Worm (Caenorhabditis elegans) whole organism, midembryonic: ENCODE measurements around the gene mrpl-11.

Source experiments
- T22C8.4 ChIP-seq: fragments of 200-800 bp; sonication (Bioruptor generic); IDR thresholded peaks from 2 replicates; pipeline ENCODE4 v1.3.6; 2022; ENCODE audit warnings: missing genetic modification characterization, missing compliant biosample characterization
- cog-1 ChIP-seq: sonication (generic microtip); optimal IDR thresholded peaks from 2 replicates; lab custom pipeline; 2016; ENCODE audit warnings: missing genetic modification characterization, missing compliant biosample characterization
- flt-1 ChIP-seq: fragments of 200-800 bp; sonication (Bioruptor generic); IDR thresholded peaks from 2 replicates; pipeline ENCODE4 v1.3.6; 2022; ENCODE audit warnings: missing genetic modification characterization, missing compliant biosample characterization
- klf-2 ChIP-seq: fragments of 200-800 bp; sonication (Bioruptor generic); conservative IDR thresholded peaks from 2 replicates; pipeline ENCODE4 v1.3.6; 2022; ENCODE audit warnings: missing genetic modification reagents, missing genetic modification characterization, missing compliant biosample characterization
- med-1 ChIP-seq: sonication (generic microtip); optimal IDR thresholded peaks from 2 replicates; lab custom pipeline; 2017; ENCODE audit warnings: missing genetic modification characterization, mild to moderate bottlenecking, missing compliant biosample characterization, antibody characterized with exemption, missing genetic modification reagents; ENCODE audit not compliant: insufficient read depth
- ref-1 ChIP-seq: fragments of 200-800 bp; sonication (Bioruptor generic); conservative IDR thresholded peaks from 2 replicates; pipeline ENCODE4 v1.3.6; 2022; ENCODE audit warnings: missing genetic modification reagents, missing genetic modification characterization, missing compliant biosample characterization
- tab-1 ChIP-seq: fragments of 200-800 bp; sonication (Bioruptor generic); IDR thresholded peaks from 2 replicates; pipeline ENCODE4 v1.3.6; 2022; ENCODE audit warnings: missing genetic modification characterization, missing compliant biosample characterization
- ztf-23 ChIP-seq: fragments of 200-800 bp; sonication (Bioruptor generic); IDR thresholded peaks from 2 replicates; pipeline ENCODE4 v1.3.6; 2022; ENCODE audit warnings: missing genetic modification reagents, missing genetic modification characterization, missing compliant biosample characterization
- ztf-29 ChIP-seq: fragments of 200-800 bp; sonication (Bioruptor generic); IDR thresholded peaks from 2 replicates; pipeline ENCODE4 v1.3.6; 2022; ENCODE audit warnings: missing genetic modification reagents, missing genetic modification characterization, missing compliant biosample characterization

Gene mrpl-11

ce11 chrIII:8717231-8717694 is at the start of gene mrpl-11:
Gene mrpl-11, plus strand, starts transcription at chrIII:8717644.
- TF ChIP-seq cog-1 (tag; lab: Kevin White, UChicago) (no peak), klf-2 (GFP tag; lab: Robert Waterston, UW) (no peak), T22C8.4 (GFP tag; lab: Robert Waterston, UW) (no peak), ref-1 (GFP tag; lab: Robert Waterston, UW) (no peak), tab-1 (no peak), med-1 (GFP tag; lab: Kevin White, UChicago) (no peak), ztf-29 (GFP tag; lab: Robert Waterston, UW) (no peak), ztf-23 (GFP tag; lab: Robert Waterston, UW) (no peak), flt-1 (GFP tag; lab: Robert Waterston, UW) (no peak)

DNA sequence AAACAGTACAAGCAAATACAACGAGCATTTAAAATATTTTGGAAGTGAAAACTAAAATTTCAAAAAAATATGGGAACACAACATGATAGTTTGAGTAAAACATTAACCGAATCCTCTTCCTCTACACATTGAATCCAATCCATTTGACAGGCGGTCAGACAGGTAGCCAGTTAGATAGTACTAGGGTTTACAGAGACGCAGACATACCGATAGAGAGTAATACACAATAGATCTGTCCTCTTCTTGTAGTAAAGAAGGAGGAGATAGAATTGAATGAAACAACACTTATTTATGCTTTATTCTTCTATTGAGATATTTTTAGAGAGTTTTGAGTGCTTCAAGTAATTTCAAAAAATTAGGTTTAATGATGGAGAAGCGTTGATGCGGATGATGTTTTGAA is 48.7 kb upstream of the mrpl-11 start:
- TF ChIP-seq klf-2 (GFP tag; lab: Robert Waterston, UW), result no peak
- TF ChIP-seq T22C8.4 (GFP tag; lab: Robert Waterston, UW), result no peak
- no peak for TF ChIP-seq ref-1 (GFP tag; lab: Robert Waterston, UW)
- no peak for TF ChIP-seq ztf-23 (GFP tag; lab: Robert Waterston, UW)
- TF ChIP-seq ztf-29 (GFP tag; lab: Robert Waterston, UW), result no peak
- no peak for TF ChIP-seq tab-1
- TF ChIP-seq cog-1 (tag; lab: Kevin White, UChicago), result no peak
- no peak for TF ChIP-seq flt-1 (GFP tag; lab: Robert Waterston, UW)
- TF ChIP-seq med-1 (GFP tag; lab: Kevin White, UChicago), result no peak

DNA sequence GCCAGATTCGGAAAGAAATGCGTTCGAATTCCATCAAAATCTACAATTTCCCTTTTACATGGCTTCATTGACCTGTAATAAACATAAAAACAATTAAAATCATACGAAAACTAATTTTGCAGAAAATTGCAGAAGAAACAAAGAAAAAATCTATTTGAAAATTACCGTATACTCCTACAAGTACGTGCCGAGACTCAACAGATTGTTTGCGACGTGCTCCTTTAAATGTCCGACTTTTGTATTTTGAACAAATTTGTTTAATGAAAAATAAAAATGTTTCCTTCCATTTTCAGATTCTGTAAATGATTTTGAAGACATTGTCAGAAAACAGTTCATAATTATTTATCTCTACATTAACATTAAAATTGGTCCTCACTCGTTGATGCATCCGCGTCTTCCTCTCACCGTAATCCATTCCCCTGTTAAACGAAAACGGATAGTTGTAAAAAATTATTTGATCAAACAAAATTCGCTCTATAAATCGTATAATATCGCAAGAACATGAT is 42.4 kb upstream of the mrpl-11 start, which contains the start of gene pgl-2:
Gene pgl-2, minus strand, starts transcription at position 456 of the 506 bp plus-strand sequence.
- TF ChIP-seq med-1 (GFP tag; lab: Kevin White, UChicago), result no peak
- no peak for TF ChIP-seq ref-1 (GFP tag; lab: Robert Waterston, UW)
- no peak for TF ChIP-seq klf-2 (GFP tag; lab: Robert Waterston, UW)
- no peak for TF ChIP-seq cog-1 (tag; lab: Kevin White, UChicago)
- no peak for TF ChIP-seq flt-1 (GFP tag; lab: Robert Waterston, UW)
- no peak for TF ChIP-seq ztf-29 (GFP tag; lab: Robert Waterston, UW)
- no peak for TF ChIP-seq ztf-23 (GFP tag; lab: Robert Waterston, UW)
- TF ChIP-seq tab-1, result no peak
- TF ChIP-seq T22C8.4 (GFP tag; lab: Robert Waterston, UW), result no peak

DNA sequence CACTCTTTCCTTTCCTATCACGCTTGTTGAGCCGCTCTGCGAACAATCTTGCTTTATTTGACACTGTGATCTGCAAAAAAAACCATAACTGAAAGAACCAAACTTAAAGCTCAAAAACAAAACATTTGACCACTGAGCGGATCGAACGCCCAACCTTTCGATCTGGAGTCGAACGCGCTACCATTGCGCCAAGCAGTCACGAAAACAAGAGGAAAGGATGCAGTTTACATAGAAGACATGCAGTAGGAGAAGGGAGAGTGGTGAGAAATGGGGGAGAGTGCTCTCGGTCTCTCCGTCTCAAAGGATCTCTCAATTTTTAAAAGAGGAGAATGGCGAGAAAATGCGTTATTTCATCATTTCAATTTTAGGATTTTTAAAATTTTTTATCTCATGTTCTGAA is 39.1 kb upstream of the mrpl-11 start:
- TF ChIP-seq ref-1 (GFP tag; lab: Robert Waterston, UW), result peak; percentile 95
- TF ChIP-seq ztf-29 (GFP tag; lab: Robert Waterston, UW), result peak; percentile 99
- peak; percentile 99 for TF ChIP-seq tab-1
- peak; percentile 92 for TF ChIP-seq cog-1 (tag; lab: Kevin White, UChicago)
- peak; percentile 98 for TF ChIP-seq klf-2 (GFP tag; lab: Robert Waterston, UW)
- peak; percentile 99 for TF ChIP-seq flt-1 (GFP tag; lab: Robert Waterston, UW)
- peak; percentile 84 for TF ChIP-seq med-1 (GFP tag; lab: Kevin White, UChicago)
- TF ChIP-seq T22C8.4 (GFP tag; lab: Robert Waterston, UW), result peak; percentile 96
- TF ChIP-seq ztf-23 (GFP tag; lab: Robert Waterston, UW), result peak; percentile 97

DNA sequence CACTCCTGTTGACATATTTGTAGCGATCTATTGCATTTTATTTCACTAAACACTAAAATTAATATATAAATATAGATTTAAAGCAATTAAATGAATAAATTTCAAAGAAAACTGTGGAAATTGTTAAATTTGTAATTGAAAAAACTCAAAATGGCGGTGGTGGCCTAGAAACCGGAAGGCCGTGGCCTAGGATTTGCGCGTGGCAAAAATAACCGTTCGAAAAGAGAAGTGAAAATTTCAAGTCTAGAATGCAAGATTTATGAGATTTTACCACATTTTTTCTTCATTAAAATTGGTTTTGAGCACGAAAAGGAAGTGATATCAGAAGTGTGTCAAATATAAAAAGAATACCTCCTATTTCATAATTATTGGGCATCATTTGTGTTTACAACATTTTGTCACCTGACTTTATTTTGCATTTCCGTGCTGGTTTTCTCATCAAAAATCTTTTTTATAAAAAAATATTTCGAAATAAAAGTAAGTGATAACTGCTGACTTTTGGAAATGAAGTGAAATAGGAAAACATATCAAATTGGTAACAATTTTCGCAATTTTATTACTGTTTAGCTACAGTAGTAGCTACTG is 33.7 kb upstream of the mrpl-11 start, which contains the start of gene fli-1:
Gene fli-1, minus strand, starts transcription at position 58 of the 585 bp plus-strand sequence.
- TF ChIP-seq ztf-23 (GFP tag; lab: Robert Waterston, UW), result no peak
- TF ChIP-seq ztf-29 (GFP tag; lab: Robert Waterston, UW), result no peak

DNA sequence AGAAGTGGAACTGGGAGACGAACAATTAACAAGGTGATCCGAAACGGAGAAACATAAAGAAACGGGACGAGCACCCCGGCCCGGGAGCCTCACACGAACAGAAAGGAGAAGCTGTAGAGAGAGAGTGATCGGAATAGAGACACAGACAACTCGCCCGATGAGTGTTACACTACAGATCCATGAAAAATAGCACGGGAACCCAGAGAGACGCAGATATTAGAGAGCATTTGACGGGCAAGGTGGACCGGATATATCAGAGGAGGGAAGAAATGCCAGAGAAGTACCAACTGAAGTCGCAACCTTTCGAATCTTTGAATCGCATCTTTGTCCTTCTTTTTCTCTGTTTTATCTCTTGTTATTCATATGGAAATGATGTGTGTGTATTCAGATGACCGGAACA is 33.0 kb upstream of the mrpl-11 start, which contains the start of gene anmt-1:
Gene anmt-1, plus strand, starts transcription at position 388 of the 400 bp plus-strand sequence.
- TF ChIP-seq klf-2 (GFP tag; lab: Robert Waterston, UW) (no peak), ztf-23 (GFP tag; lab: Robert Waterston, UW) (no peak), T22C8.4 (GFP tag; lab: Robert Waterston, UW) (no peak), med-1 (GFP tag; lab: Kevin White, UChicago) (no peak), flt-1 (GFP tag; lab: Robert Waterston, UW) (no peak), ztf-29 (GFP tag; lab: Robert Waterston, UW) (no peak), cog-1 (tag; lab: Kevin White, UChicago) (no peak), ref-1 (GFP tag; lab: Robert Waterston, UW) (no peak), tab-1 (no peak)

ce11 chrIII:8685590-8686240 is 31.7 kb upstream of the mrpl-11 start:
- TF ChIP-seq ztf-23 (GFP tag; lab: Robert Waterston, UW) (no peak), med-1 (GFP tag; lab: Kevin White, UChicago) (no peak), cog-1 (tag; lab: Kevin White, UChicago) (no peak), flt-1 (GFP tag; lab: Robert Waterston, UW) (no peak), ref-1 (GFP tag; lab: Robert Waterston, UW) (no peak), tab-1 (no peak), klf-2 (GFP tag; lab: Robert Waterston, UW) (no peak), ztf-29 (GFP tag; lab: Robert Waterston, UW) (no peak), T22C8.4 (GFP tag; lab: Robert Waterston, UW) (no peak)

- TF ChIP-seq ref-1 (GFP tag; lab: Robert Waterston, UW), result no peak
- TF ChIP-seq flt-1 (GFP tag; lab: Robert Waterston, UW), result no peak
- no peak for TF ChIP-seq ztf-29 (GFP tag; lab: Robert Waterston, UW)
- no peak for TF ChIP-seq klf-2 (GFP tag; lab: Robert Waterston, UW)
- TF ChIP-seq cog-1 (tag; lab: Kevin White, UChicago), result no peak
- TF ChIP-seq tab-1, result no peak
- no peak for TF ChIP-seq med-1 (GFP tag; lab: Kevin White, UChicago)
- no peak for TF ChIP-seq ztf-23 (GFP tag; lab: Robert Waterston, UW)
- no peak for TF ChIP-seq T22C8.4 (GFP tag; lab: Robert Waterston, UW)
Measured at ce11 chrIII:8688438-8688946, 29.0 kb upstream of the mrpl-11 start, which contains the start of gene hadb-1. Gene hadb-1, minus strand, starts transcription at chrIII:8688488.
